Fruit fly (Drosophila melanogaster): Measurements from ENCODE around the gene CG7990.

DNA sequence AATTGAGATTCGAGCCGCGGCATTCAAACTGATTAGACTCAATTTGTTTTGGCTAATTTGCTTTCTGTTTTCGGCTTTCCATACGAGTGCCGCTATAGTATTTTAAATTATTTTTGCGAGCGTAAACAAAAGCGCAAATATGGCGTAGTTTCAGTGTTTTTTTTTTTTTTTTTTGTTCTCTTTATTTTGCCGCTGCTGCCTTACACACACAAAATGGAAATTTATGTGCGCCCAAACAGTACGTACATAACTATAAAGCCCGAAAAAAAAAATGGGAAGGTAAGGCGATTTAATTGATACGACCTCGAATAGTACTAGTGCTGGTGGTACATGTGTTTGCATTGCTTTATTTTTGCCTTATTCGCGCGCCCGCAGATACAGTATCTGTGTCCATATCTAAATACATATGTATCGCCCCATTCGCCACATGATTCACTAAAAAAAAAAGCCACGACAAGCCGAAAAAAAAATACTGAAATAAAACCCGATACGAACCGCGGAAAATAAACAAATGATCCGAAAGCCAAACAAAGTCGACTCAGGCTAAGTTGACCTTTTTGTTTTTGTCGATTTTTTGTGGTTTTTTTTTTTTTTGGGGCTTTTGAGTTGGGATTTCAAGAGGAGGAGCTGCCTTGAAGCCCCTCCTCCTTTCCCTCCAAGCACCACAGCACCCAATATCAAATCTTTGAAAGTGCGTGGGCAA lies 53.7 kb downstream of the CG7990 start:
- no peak for TF ChIP-seq CG10631 (GFP tag; optimal IDR thresholded peaks at IDR 0.05)
- no peak for TF ChIP-seq Hr38 (GFP tag; optimal IDR thresholded peaks at IDR 0.05)
- TF ChIP-seq CG32006 (GFP tag; optimal IDR thresholded peaks at IDR 0.05), result peak; percentile 13
